Worm (Caenorhabditis elegans) whole organism, mixed stage, embryonic: ENCODE results near the gene Y12A6A.1.

ENCODE experiments used
- ham-2 ChIP-seq: fragments of 200-800 bp; sonication (Bioruptor generic); optimal IDR thresholded peaks from 2 replicates; lab custom pipeline; 2018; ENCODE audit warnings: mild to moderate bottlenecking, missing genetic modification characterization, missing compliant biosample characterization
- pha-4 ChIP-seq: fragments of 150-350 bp; optimal IDR thresholded peaks from 2 replicates; lab custom pipeline; 2018; ENCODE audit warnings: missing biosample characterization, missing genetic modification reagents, missing genetic modification characterization
- unc-39 ChIP-seq: fragments of 150-350 bp; optimal IDR thresholded peaks from 2 replicates; lab custom pipeline; 2014; ENCODE audit warnings: missing biosample characterization, missing genetic modification characterization

DNA sequence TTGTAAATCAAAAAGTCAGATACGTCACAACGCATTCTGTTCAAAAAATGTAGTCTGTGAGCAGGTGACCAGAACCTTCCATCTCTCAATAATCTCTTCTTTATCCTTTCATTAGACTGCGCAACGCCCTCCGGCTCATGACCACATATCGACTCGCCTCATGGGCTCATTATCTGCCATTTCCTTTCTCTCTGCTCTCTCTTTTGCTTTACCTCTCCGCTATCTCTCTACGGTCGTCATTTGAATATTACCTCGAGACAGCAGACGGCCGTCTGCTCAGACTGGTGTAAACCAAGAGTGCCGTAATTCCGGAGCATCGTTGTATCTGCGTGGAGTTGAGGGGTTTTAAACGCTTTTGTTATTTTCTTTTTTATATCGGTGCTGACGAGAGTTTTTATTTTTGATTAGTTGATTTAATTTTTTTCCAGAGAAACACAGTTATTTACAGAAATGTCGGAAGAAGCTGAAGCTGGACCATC is 23.5 kb downstream of the Y12A6A.1 start, which contains the start of gene bra-1:
- no peak for TF ChIP-seq unc-39 (tag; lab: Kevin White, UChicago)
- no peak for TF ChIP-seq ham-2 (GFP tag; lab: Kevin White, UChicago)
- TF ChIP-seq pha-4 (tag; lab: Kevin White, UChicago), result peak; percentile 37
